Worm (Caenorhabditis elegans) whole organism, L3 larva: ENCODE measurements around the gene math-24.
"Not testable (repeated sequence)": the region's sequence is repeated elsewhere in the genome, so short reads cannot be mapped to it uniquely, and the experiment has no call there.

Experiments used
- ceh-28 ChIP-seq: fragments of 150-350 bp; optimal IDR thresholded peaks from 2 replicates; lab custom pipeline; 2014; ENCODE audit warnings: missing biosample characterization, missing genetic modification reagents, missing genetic modification characterization
- daf-12 ChIP-seq: fragments of 150-350 bp; optimal IDR thresholded peaks from 2 replicates; lab custom pipeline; 2014; ENCODE audit warnings: missing biosample characterization, missing genetic modification reagents, missing genetic modification characterization
- elt-1 ChIP-seq: fragments of 150-350 bp; optimal IDR thresholded peaks from 2 replicates; lab custom pipeline; 2014; ENCODE audit warnings: missing biosample characterization, missing genetic modification characterization
- elt-2 ChIP-seq: sonication (generic microtip); optimal IDR thresholded peaks from 2 replicates; lab custom pipeline; 2016; ENCODE audit warnings: missing genetic modification reagents, mild to moderate bottlenecking, missing genetic modification characterization, missing compliant biosample characterization
- elt-3 ChIP-seq, 3 experiments: fragments of 150-350 bp in 1 of 3; sonication (generic microtip) in 2 of 3; optimal IDR thresholded peaks; 2 replicates in 2 of 3; 4 replicates in 1 of 3; lab custom pipeline; 2014 to 2017; ENCODE audit warnings: missing biosample characterization in 3 of 3, missing genetic modification characterization in 3 of 3
- jun-1 ChIP-seq: fragments of 150-350 bp; optimal IDR thresholded peaks from 2 replicates; lab custom pipeline; 2014; ENCODE audit warnings: missing biosample characterization, missing genetic modification reagents, missing genetic modification characterization
- mdl-1 ChIP-seq: fragments of 150-350 bp; optimal IDR thresholded peaks from 2 replicates; lab custom pipeline; 2014; ENCODE audit warnings: missing biosample characterization, missing genetic modification characterization
- nfya-1 ChIP-seq: sonication (generic microtip); optimal IDR thresholded peaks from 2 replicates; lab custom pipeline; 2017; ENCODE audit warnings: missing genetic modification characterization, mild to moderate bottlenecking, missing compliant biosample characterization, antibody characterized with exemption, moderate library complexity; ENCODE audit not compliant: insufficient read depth
- nhr-11 ChIP-seq: fragments of 150-350 bp; optimal IDR thresholded peaks from 2 replicates; lab custom pipeline; 2014; ENCODE audit warnings: missing biosample characterization, missing genetic modification characterization
- nhr-77 ChIP-seq: fragments of 150-350 bp; optimal IDR thresholded peaks from 2 replicates; lab custom pipeline; 2014; ENCODE audit warnings: missing biosample characterization, missing genetic modification characterization
- pha-4 ChIP-seq: fragments of 150-350 bp; optimal IDR thresholded peaks from 2 replicates; lab custom pipeline; 2014; ENCODE audit warnings: missing biosample characterization, missing genetic modification reagents, missing genetic modification characterization
- pqm-1 ChIP-seq: fragments of 150-350 bp; optimal IDR thresholded peaks from 2 replicates; lab custom pipeline; 2017; ENCODE audit warnings: missing biosample characterization, missing genetic modification characterization, inconsistent platforms
- sea-2 ChIP-seq: fragments of 150-350 bp; sonication (generic microtip); optimal IDR thresholded peaks from 4 replicates; lab custom pipeline; 2014; ENCODE audit warnings: missing biosample characterization, missing genetic modification reagents, missing genetic modification characterization
- snpc-4 ChIP-seq: fragments of 150-350 bp; optimal IDR thresholded peaks from 2 replicates; lab custom pipeline; 2014; ENCODE audit warnings: missing biosample characterization, missing genetic modification characterization
- tbx-2 ChIP-seq: sonication (generic microtip); optimal IDR thresholded peaks from 2 replicates; lab custom pipeline; 2016; ENCODE audit warnings: mild to moderate bottlenecking, missing genetic modification characterization, missing compliant biosample characterization

The math-24 gene

ce11 chrII:1948393-1948792 lies 48.4 kb downstream of the math-24 start, which contains the start of gene ZK250.2:
TSS of gene ZK250.2 (plus strand) at chrII:1948693.
- TF ChIP-seq nhr-77 (tag; lab: Kevin White, UChicago); daf-12 (tag; lab: Kevin White, UChicago); mdl-1: not testable (repeated sequence)

DNA sequence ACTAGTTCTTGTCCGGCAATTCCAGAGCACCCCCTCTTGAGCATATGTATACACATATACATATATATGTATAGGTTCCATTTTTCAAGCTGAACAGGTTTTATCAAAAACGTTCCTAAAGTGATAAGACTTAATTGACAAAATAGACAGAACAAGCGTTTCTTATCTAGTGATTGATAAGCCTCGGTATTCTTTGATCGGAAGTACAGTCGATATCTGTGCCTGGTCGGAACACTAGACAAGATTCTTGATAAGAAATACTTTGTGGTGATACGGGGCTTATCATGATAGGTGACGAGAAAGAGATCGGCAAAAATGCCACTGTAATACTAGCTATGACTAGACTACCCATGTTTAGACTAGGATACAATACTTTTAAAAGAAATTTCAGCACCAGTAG lies 49.1 kb downstream of the math-24 start:
- TF ChIP-seq nfya-1 (tag; lab: Kevin White, UChicago) (no peak), nhr-11 (tag; lab: Kevin White, UChicago) (no peak), jun-1 (tag; lab: Kevin White, UChicago) (peak; percentile 68), snpc-4 (tag; lab: Kevin White, UChicago) (no peak), elt-2 (tag; lab: Kevin White, UChicago) (peak; percentile 99), sea-2 (GFP tag; lab: Kevin White, UChicago) (no peak), tbx-2 (tag; lab: Kevin White, UChicago) (no peak), ceh-28 (tag; lab: Kevin White, UChicago) (no peak), elt-1 (no peak), pqm-1 (tag; lab: Kevin White, UChicago) (peak; percentile 81), pha-4 (tag; lab: Kevin White, UChicago) (no peak), elt-3 (tag; optimal IDR thresholded peaks at IDR 0.05; lab: Kevin White, UChicago) (peak in 1 of 3 experiments; percentile 28)
